Worm (Caenorhabditis elegans) whole organism, L2 larva: ENCODE measurements around the gene C49F8.3.
A peak's percentile ranks its signal among the peaks of the same experiment; 100 is the strongest.
"Not testable (repeated sequence)": the region's sequence is repeated elsewhere in the genome, so short reads cannot be mapped to it uniquely, and the experiment has no call there.

Source experiments
- R02D3.7 ChIP-seq: fragments of 150-350 bp; optimal IDR thresholded peaks from 2 replicates; lab custom pipeline; 2014; ENCODE audit warnings: missing biosample characterization, missing genetic modification characterization
- Y55F3AM.14 ChIP-seq: fragments of 200-800 bp; sonication (Bioruptor generic); optimal IDR thresholded peaks from 2 replicates; lab custom pipeline; 2018; ENCODE audit warnings: mild to moderate bottlenecking, missing genetic modification characterization, missing compliant biosample characterization
- aly-2 ChIP-seq: fragments of 150-350 bp; optimal IDR thresholded peaks from 2 replicates; lab custom pipeline; 2014; ENCODE audit warnings: missing biosample characterization, missing genetic modification characterization
- ama-1 ChIP-seq: fragments of 150-350 bp; optimal IDR thresholded peaks from 2 replicates; lab custom pipeline; 2018; ENCODE audit warnings: inconsistent platforms
- blmp-1 ChIP-seq: sonication (generic microtip); optimal IDR thresholded peaks from 2 replicates; lab custom pipeline; 2017; ENCODE audit warnings: missing genetic modification characterization, mild to moderate bottlenecking, missing compliant biosample characterization, antibody characterized with exemption, moderate library complexity; ENCODE audit not compliant: insufficient read depth
- crh-2 ChIP-seq: sonication (generic microtip); optimal IDR thresholded peaks from 2 replicates; lab custom pipeline; 2017; ENCODE audit warnings: missing biosample characterization, missing genetic modification characterization
- dmd-4 ChIP-seq: sonication (generic microtip); optimal IDR thresholded peaks from 2 replicates; lab custom pipeline; 2017; ENCODE audit warnings: missing biosample characterization, missing genetic modification characterization
- egl-27 ChIP-seq: sonication (generic microtip); optimal IDR thresholded peaks from 3 replicates; lab custom pipeline; 2017; ENCODE audit warnings: missing biosample characterization, missing genetic modification reagents, missing genetic modification characterization
- elt-1 ChIP-seq: fragments of 150-350 bp; optimal IDR thresholded peaks from 2 replicates; lab custom pipeline; 2014; ENCODE audit warnings: missing biosample characterization, missing genetic modification characterization
- elt-3 ChIP-seq: sonication (generic microtip); optimal IDR thresholded peaks from 2 replicates; lab custom pipeline; 2017; ENCODE audit warnings: missing biosample characterization, missing genetic modification characterization
- gmeb-1 ChIP-seq: fragments of 150-350 bp; optimal IDR thresholded peaks from 2 replicates; lab custom pipeline; 2014; ENCODE audit warnings: missing biosample characterization, missing genetic modification characterization
- lin-11 ChIP-seq: fragments of 150-350 bp; sonication (generic microtip); optimal IDR thresholded peaks from 2 replicates; lab custom pipeline; 2014; ENCODE audit warnings: missing biosample characterization, missing genetic modification characterization, inconsistent platforms, mixed read lengths
- lin-13 ChIP-seq: fragments of 150-350 bp; optimal IDR thresholded peaks from 2 replicates; lab custom pipeline; 2014; ENCODE audit warnings: missing biosample characterization, missing genetic modification reagents, missing genetic modification characterization
- lin-39 ChIP-seq: fragments of 150-350 bp; optimal IDR thresholded peaks from 2 replicates; lab custom pipeline; 2014; ENCODE audit warnings: missing biosample characterization, missing genetic modification reagents, missing genetic modification characterization
- mab-5 ChIP-seq: fragments of 150-350 bp; optimal IDR thresholded peaks from 2 replicates; lab custom pipeline; 2014; ENCODE audit warnings: missing biosample characterization, missing genetic modification characterization
- mbf-1 ChIP-seq: sonication (generic microtip); optimal IDR thresholded peaks from 2 replicates; lab custom pipeline; 2017; ENCODE audit warnings: missing biosample characterization, missing genetic modification characterization
- mdl-1 ChIP-seq, 2 experiments: fragments of 150-350 bp in 1 of 2; sonication (generic microtip) in 1 of 2; optimal IDR thresholded peaks; 2 replicates each; lab custom pipeline; 2017; ENCODE audit warnings: missing biosample characterization in 2 of 2, missing genetic modification characterization in 2 of 2
- nhr-12 ChIP-seq: fragments of 150-350 bp; optimal IDR thresholded peaks from 2 replicates; lab custom pipeline; 2014; ENCODE audit warnings: missing biosample characterization, missing genetic modification characterization
- nhr-129 ChIP-seq: fragments of 150-350 bp; optimal IDR thresholded peaks from 2 replicates; lab custom pipeline; 2014; ENCODE audit warnings: missing biosample characterization, missing genetic modification characterization
- nhr-237 ChIP-seq: fragments of 150-350 bp; optimal IDR thresholded peaks from 2 replicates; lab custom pipeline; 2014; ENCODE audit warnings: missing biosample characterization, missing genetic modification characterization
- nhr-25 ChIP-seq: fragments of 150-350 bp; sonication (generic microtip); optimal IDR thresholded peaks from 3 replicates; lab custom pipeline; 2014; ENCODE audit warnings: missing biosample characterization, missing genetic modification characterization
- nhr-6 ChIP-seq: fragments of 150-350 bp; optimal IDR thresholded peaks from 2 replicates; lab custom pipeline; 2014; ENCODE audit warnings: missing biosample characterization, missing genetic modification characterization
- nhr-77 ChIP-seq: fragments of 150-350 bp; optimal IDR thresholded peaks from 2 replicates; lab custom pipeline; 2014; ENCODE audit warnings: missing biosample characterization, missing genetic modification characterization
- peb-1 ChIP-seq: fragments of 150-350 bp; optimal IDR thresholded peaks from 2 replicates; lab custom pipeline; 2014; ENCODE audit warnings: missing biosample characterization, missing genetic modification characterization
- sem-4 ChIP-seq: fragments of 150-350 bp; optimal IDR thresholded peaks from 2 replicates; lab custom pipeline; 2014; ENCODE audit warnings: missing biosample characterization, missing genetic modification reagents, missing genetic modification characterization
- sma-9 ChIP-seq, 2 experiments: fragments of 150-350 bp in 1 of 2; sonication (generic microtip) in 1 of 2; optimal IDR thresholded peaks; 2 replicates each; lab custom pipeline; 2014 to 2016; ENCODE audit warnings: missing genetic modification characterization in 2 of 2, mild to moderate bottlenecking in 1 of 2, missing biosample characterization in 1 of 2, missing compliant biosample characterization in 1 of 2, missing genetic modification reagents in 1 of 2, moderate library complexity in 1 of 2
- snpc-4 ChIP-seq: fragments of 150-350 bp; optimal IDR thresholded peaks from 2 replicates; lab custom pipeline; 2014; ENCODE audit warnings: missing biosample characterization, missing genetic modification characterization
- unc-39 ChIP-seq: fragments of 150-350 bp; optimal IDR thresholded peaks from 2 replicates; lab custom pipeline; 2014; ENCODE audit warnings: missing biosample characterization, missing genetic modification characterization
- zag-1 ChIP-seq: fragments of 150-350 bp; optimal IDR thresholded peaks from 2 replicates; lab custom pipeline; 2014; ENCODE audit warnings: missing biosample characterization, missing genetic modification characterization
- ztf-11 ChIP-seq: sonication (generic microtip); optimal IDR thresholded peaks from 2 replicates; lab custom pipeline; 2017; ENCODE audit warnings: missing biosample characterization, missing genetic modification characterization

Gene C49F8.3

ce11 chrX:13387497-13387953 is at the start of gene C49F8.3:
Gene C49F8.3, minus strand, starts transcription at chrX:13387547.
- peak; percentile 94 for TF ChIP-seq blmp-1 (tag; lab: Kevin White, UChicago)
- no peak for TF ChIP-seq mbf-1

ce11 chrX:13435790-13436472 is 48.6 kb upstream of the C49F8.3 start, which contains the start of gene jmjd-3.3:
Gene jmjd-3.3, plus strand, starts transcription at chrX:13436422.
- TF ChIP-seq zag-1 (tag; lab: Kevin White, UChicago) (no peak), lin-11 (tag; lab: Kevin White, UChicago) (no peak), nhr-12 (no peak), mab-5 (no peak), aly-2 (tag; lab: Kevin White, UChicago) (no peak), mdl-1 (tag; optimal IDR thresholded peaks at IDR 0.05; lab: Kevin White, UChicago) (no peak), crh-2 (no peak), nhr-237 (tag; lab: Kevin White, UChicago) (no peak), blmp-1 (tag; lab: Kevin White, UChicago) (no peak), nhr-6 (tag; lab: Kevin White, UChicago) (no peak), lin-39 (tag; lab: Kevin White, UChicago) (no peak), nhr-77 (tag; lab: Kevin White, UChicago) (no peak), peb-1 (tag; lab: Kevin White, UChicago) (no peak)
- TF ChIP-seq, all 48 proteins: peak for 0

ce11 chrX:13435116-13435515 is 47.8 kb upstream of the C49F8.3 start:
- TF ChIP-seq elt-3 (tag; lab: Kevin White, UChicago) (no peak), ztf-11 (tag; lab: Kevin White, UChicago) (no peak), sem-4 (no peak), lin-13 (GFP tag; lab: Kevin White, UChicago) (no peak), unc-39 (tag; lab: Kevin White, UChicago) (no peak), egl-27 (tag; lab: Kevin White, UChicago) (no peak), nhr-25 (tag; lab: Kevin White, UChicago) (no peak), ama-1 (lab: Kevin White, UChicago) (no peak), nhr-129 (tag; lab: Kevin White, UChicago) (no peak), elt-1 (tag; lab: Kevin White, UChicago) (no peak)

ce11 chrX:13431388-13431787 is 44.0 kb upstream of the C49F8.3 start, which contains the start of gene C29F7.10:
Gene C29F7.10, minus strand, starts transcription at chrX:13431488.
- TF ChIP-seq ama-1 (lab: Kevin White, UChicago); elt-1 (tag; lab: Kevin White, UChicago); peb-1 (tag; lab: Kevin White, UChicago): not testable (repeated sequence)

ce11 chrX:13428755-13429154 is 41.4 kb upstream of the C49F8.3 start, which contains the start of gene fkh-4:
Gene fkh-4, minus strand, starts transcription at chrX:13428855.
- not testable (repeated sequence) for TF ChIP-seq mdl-1 (tag; optimal IDR thresholded peaks at IDR 0.05; lab: Kevin White, UChicago); dmd-4 (tag; lab: Kevin White, UChicago); blmp-1 (tag; lab: Kevin White, UChicago)

- TF ChIP-seq sma-9 (GFP tag; optimal IDR thresholded peaks at IDR 0.05; lab: Kevin White, UChicago) (no peak), sma-9 (tag; optimal IDR thresholded peaks at IDR 0.05; lab: Kevin White, UChicago) (no peak), R02D3.7 (no peak), snpc-4 (tag; lab: Kevin White, UChicago) (no peak), crh-2 (no peak), nhr-25 (tag; lab: Kevin White, UChicago) (no peak), dmd-4 (tag; lab: Kevin White, UChicago) (no peak), blmp-1 (tag; lab: Kevin White, UChicago) (no peak), nhr-12 (no peak), gmeb-1 (tag; lab: Kevin White, UChicago) (no peak), Y55F3AM.14 (no peak)
These were observed 36.0 kb upstream of the C49F8.3 start, which contains the start of gene fkh-3 for ce11 chrX:13423340-13423739. Gene fkh-3, minus strand, starts transcription at chrX:13423440.
